Fruit fly (Drosophila melanogaster): ENCODE results near the gene CG5866.

The CG5866 gene

DNA sequence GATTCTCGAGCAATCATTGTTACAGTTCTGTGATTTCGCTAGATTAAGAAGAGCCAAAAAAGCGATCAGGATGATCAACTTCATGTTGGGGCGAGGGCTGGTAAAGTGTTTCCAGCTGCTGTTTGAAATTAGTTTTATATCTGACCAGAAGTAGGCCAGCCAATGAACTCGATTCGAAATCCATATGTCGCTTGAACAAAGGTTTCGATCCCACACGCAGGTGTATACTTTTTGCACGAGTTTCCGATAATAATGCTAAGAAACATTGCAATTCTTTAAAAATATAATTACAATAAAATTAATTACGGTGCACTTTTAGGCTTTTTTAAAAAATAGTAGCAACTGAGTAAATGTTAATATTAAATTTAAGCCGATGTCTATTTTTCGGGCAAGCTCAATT is 11.9 kb upstream of the CG5866 start, which contains the start of gene CG34280:
Gene CG34280 (minus strand): TSS at position 101 of the 400 bp plus-strand sequence.
- TF ChIP-seq Vsx2 (GFP tag; optimal IDR thresholded peaks at IDR 0.05; ENCODE audit: partially characterized antibody) (peak; percentile 45), OdsH (GFP tag; optimal IDR thresholded peaks at IDR 0.05) (no peak)

DNA sequence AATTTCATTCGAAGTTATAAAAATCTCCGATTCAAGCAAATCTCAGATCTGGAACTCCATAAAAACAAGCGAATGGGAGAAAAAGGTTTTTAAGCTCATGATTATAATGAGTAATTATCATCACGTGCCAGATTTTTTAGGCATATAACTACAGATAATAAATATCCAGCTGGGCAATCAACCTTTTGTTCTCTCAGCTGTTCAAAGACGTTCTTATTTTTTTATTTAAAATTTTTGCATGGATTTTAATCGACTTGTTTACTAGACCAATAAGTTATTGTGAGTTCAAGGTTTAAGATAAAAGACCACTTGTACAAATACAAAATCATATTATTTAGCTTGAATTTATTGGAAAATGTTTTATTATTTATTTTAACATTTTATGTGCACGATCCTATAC is 11.4 kb upstream of the CG5866 start:
- TF ChIP-seq fru (GFP tag; optimal IDR thresholded peaks at IDR 0.05) (peak; percentile 2), dsf (GFP tag; optimal IDR thresholded peaks at IDR 0.05; ENCODE audit: borderline replicate concordance) (no peak), Hnf4 (GFP tag; optimal IDR thresholded peaks at IDR 0.05) (peak; percentile 78), brk (GFP tag; optimal IDR thresholded peaks at IDR 0.05) (peak; percentile 40), foxo (GFP tag; optimal IDR thresholded peaks at IDR 0.05) (peak in 1 of 2 experiments; percentile 5), Jra (GFP tag; optimal IDR thresholded peaks at IDR 0.05) (peak; percentile 36), CG32264 (GFP tag; optimal IDR thresholded peaks at IDR 0.05) (no peak), dl (GFP tag; optimal IDR thresholded peaks at IDR 0.05; ENCODE audit: insufficient read depth in 1 of 2, partially characterized antibody in 2 of 2) (no peak), h (GFP tag; optimal IDR thresholded peaks at IDR 0.05) (peak; percentile 16), ey (GFP tag; optimal IDR thresholded peaks at IDR 0.05) (no peak), CG9705 (GFP tag; optimal IDR thresholded peaks at IDR 0.05) (no peak), GATAd (GFP tag; optimal IDR thresholded peaks at IDR 0.05) (no peak), br (GFP tag; optimal IDR thresholded peaks at IDR 0.05) (peak; percentile 55), OdsH (GFP tag; optimal IDR thresholded peaks at IDR 0.05) (peak; percentile 60), psq (GFP tag; optimal IDR thresholded peaks at IDR 0.05) (no peak), N (GFP tag; optimal IDR thresholded peaks at IDR 0.05) (no peak), HLH106 (tag; optimal IDR thresholded peaks at IDR 0.05) (peak; percentile 12), rgr (GFP tag; optimal IDR thresholded peaks at IDR 0.05) (peak; percentile 72), Hr83 (GFP tag; optimal IDR thresholded peaks at IDR 0.05; ENCODE audit: poor library complexity, severe bottlenecking) (peak; percentile 77), tai (GFP tag; optimal IDR thresholded peaks at IDR 0.05) (peak; percentile 59)

dm6 chr3R:17405009-17405408 is 10.5 kb upstream of the CG5866 start, which contains the start of gene CG42823:
TSS of gene CG42823 (minus strand) at chr3R:17405109.
- TF ChIP-seq Myc (optimal IDR thresholded peaks at IDR 0.05) = no peak
- no peak for TF ChIP-seq OdsH (GFP tag; optimal IDR thresholded peaks at IDR 0.05)
- no peak for TF ChIP-seq Sp1 (GFP tag; optimal IDR thresholded peaks at IDR 0.05)
- TF ChIP-seq Hr83 (GFP tag; optimal IDR thresholded peaks at IDR 0.05; ENCODE audit: poor library complexity, severe bottlenecking) = no peak
- TF ChIP-seq Rel (GFP tag; optimal IDR thresholded peaks at IDR 0.05) = no peak
- TF ChIP-seq Rel (tag; optimal IDR thresholded peaks at IDR 0.05) = no peak
- no peak for TF ChIP-seq Vsx2 (GFP tag; optimal IDR thresholded peaks at IDR 0.05; ENCODE audit: partially characterized antibody)
- no peak for TF ChIP-seq jim (GFP tag; optimal IDR thresholded peaks at IDR 0.05)
- TF ChIP-seq h (GFP tag; optimal IDR thresholded peaks at IDR 0.05) = no peak

dm6 chr3R:17406411-17406810 is 9.1 kb upstream of the CG5866 start, which contains the start of the genes CG42824 and CG42798:
TSS of gene CG42824 (minus strand) at chr3R:17406511.
TSS of gene CG42798 (plus strand) at chr3R:17406678.
- TF ChIP-seq Dfd (GFP tag; optimal IDR thresholded peaks at IDR 0.05) (no peak), GATAd (GFP tag; optimal IDR thresholded peaks at IDR 0.05) (no peak), OdsH (GFP tag; optimal IDR thresholded peaks at IDR 0.05) (no peak), fru (GFP tag; optimal IDR thresholded peaks at IDR 0.05) (no peak), rgr (GFP tag; optimal IDR thresholded peaks at IDR 0.05) (no peak), Abd-B (GFP tag; optimal IDR thresholded peaks at IDR 0.05) (no peak), N (GFP tag; optimal IDR thresholded peaks at IDR 0.05) (no peak), Hnf4 (GFP tag; optimal IDR thresholded peaks at IDR 0.05) (no peak), Rel (GFP tag; optimal IDR thresholded peaks at IDR 0.05) (no peak), Rel (tag; optimal IDR thresholded peaks at IDR 0.05) (no peak), psq (GFP tag; optimal IDR thresholded peaks at IDR 0.05) (no peak), ey (GFP tag; optimal IDR thresholded peaks at IDR 0.05) (no peak)

dm6 chr3R:17407576-17407975 is 8.0 kb upstream of the CG5866 start, which contains the start of gene CG17283:
TSS of gene CG17283 (plus strand) at chr3R:17407876.
- TF ChIP-seq dmrt93B (GFP tag; optimal IDR thresholded peaks at IDR 0.05) (no peak), h (GFP tag; optimal IDR thresholded peaks at IDR 0.05) (no peak), foxo (GFP tag; optimal IDR thresholded peaks at IDR 0.05) (no peak), sage (GFP tag; optimal IDR thresholded peaks at IDR 0.05) (no peak), ey (GFP tag; optimal IDR thresholded peaks at IDR 0.05) (no peak), CG9705 (GFP tag; optimal IDR thresholded peaks at IDR 0.05) (no peak), br (GFP tag; optimal IDR thresholded peaks at IDR 0.05) (no peak), Myc (optimal IDR thresholded peaks at IDR 0.05) (no peak), tai (GFP tag; optimal IDR thresholded peaks at IDR 0.05) (no peak), GATAd (GFP tag; optimal IDR thresholded peaks at IDR 0.05) (no peak), psq (GFP tag; optimal IDR thresholded peaks at IDR 0.05) (no peak), lola (GFP tag; optimal IDR thresholded peaks at IDR 0.05) (no peak), Rel (GFP tag; optimal IDR thresholded peaks at IDR 0.05) (no peak), Rel (tag; optimal IDR thresholded peaks at IDR 0.05) (no peak)

Measured in whole organism, wandering third instar larva.